Worm (Caenorhabditis elegans) whole organism, L2 larva: ENCODE data around the gene bud-31.

ENCODE experiments used
- C34F6.9 ChIP-seq: fragments of 150-350 bp; optimal IDR thresholded peaks from 2 replicates; lab custom pipeline; 2014; ENCODE audit warnings: missing biosample characterization, missing genetic modification characterization
- F13H6.1 ChIP-seq: sonication (generic microtip); optimal IDR thresholded peaks from 2 replicates; lab custom pipeline; 2016; ENCODE audit warnings: missing genetic modification characterization, missing compliant biosample characterization
- ZK546.5 ChIP-seq: sonication (generic microtip); optimal IDR thresholded peaks from 2 replicates; lab custom pipeline; 2017; ENCODE audit warnings: missing biosample characterization, missing genetic modification characterization
- alr-1 ChIP-seq: fragments of 150-350 bp; optimal IDR thresholded peaks from 2 replicates; lab custom pipeline; 2014; ENCODE audit warnings: missing biosample characterization, missing genetic modification characterization
- aly-2 ChIP-seq: fragments of 150-350 bp; optimal IDR thresholded peaks from 2 replicates; lab custom pipeline; 2014; ENCODE audit warnings: missing biosample characterization, missing genetic modification characterization
- ama-1 ChIP-seq: fragments of 150-350 bp; optimal IDR thresholded peaks from 2 replicates; lab custom pipeline; 2018; ENCODE audit warnings: inconsistent platforms
- blmp-1 ChIP-seq: sonication (generic microtip); optimal IDR thresholded peaks from 2 replicates; lab custom pipeline; 2017; ENCODE audit warnings: missing genetic modification characterization, mild to moderate bottlenecking, missing compliant biosample characterization, antibody characterized with exemption, moderate library complexity; ENCODE audit not compliant: insufficient read depth
- ceh-82 ChIP-seq: fragments of 150-350 bp; optimal IDR thresholded peaks from 2 replicates; lab custom pipeline; 2014; ENCODE audit warnings: missing biosample characterization, missing genetic modification characterization
- crh-2 ChIP-seq: sonication (generic microtip); optimal IDR thresholded peaks from 2 replicates; lab custom pipeline; 2017; ENCODE audit warnings: missing biosample characterization, missing genetic modification characterization
- dmd-4 ChIP-seq: sonication (generic microtip); optimal IDR thresholded peaks from 2 replicates; lab custom pipeline; 2017; ENCODE audit warnings: missing biosample characterization, missing genetic modification characterization
- elt-1 ChIP-seq: fragments of 150-350 bp; optimal IDR thresholded peaks from 2 replicates; lab custom pipeline; 2014; ENCODE audit warnings: missing biosample characterization, missing genetic modification characterization
- elt-3 ChIP-seq: sonication (generic microtip); optimal IDR thresholded peaks from 2 replicates; lab custom pipeline; 2017; ENCODE audit warnings: missing biosample characterization, missing genetic modification characterization
- fos-1 ChIP-seq: fragments of 150-350 bp; optimal IDR thresholded peaks from 2 replicates; lab custom pipeline; 2014; ENCODE audit warnings: missing biosample characterization, missing genetic modification characterization
- gmeb-1 ChIP-seq: fragments of 150-350 bp; optimal IDR thresholded peaks from 2 replicates; lab custom pipeline; 2014; ENCODE audit warnings: missing biosample characterization, missing genetic modification characterization
- lin-11 ChIP-seq: fragments of 150-350 bp; sonication (generic microtip); optimal IDR thresholded peaks from 2 replicates; lab custom pipeline; 2014; ENCODE audit warnings: missing biosample characterization, missing genetic modification characterization, inconsistent platforms, mixed read lengths
- lin-13 ChIP-seq: fragments of 150-350 bp; optimal IDR thresholded peaks from 2 replicates; lab custom pipeline; 2014; ENCODE audit warnings: missing biosample characterization, missing genetic modification reagents, missing genetic modification characterization
- lin-39 ChIP-seq: fragments of 150-350 bp; optimal IDR thresholded peaks from 2 replicates; lab custom pipeline; 2014; ENCODE audit warnings: missing biosample characterization, missing genetic modification reagents, missing genetic modification characterization
- lsy-2 ChIP-seq, 2 experiments: fragments of 150-350 bp in 1 of 2; sonication (generic microtip) in 1 of 2; optimal IDR thresholded peaks; 2 replicates each; lab custom pipeline; 2014 to 2017; ENCODE audit warnings: missing biosample characterization in 2 of 2, missing genetic modification characterization in 2 of 2
- mab-5 ChIP-seq: fragments of 150-350 bp; optimal IDR thresholded peaks from 2 replicates; lab custom pipeline; 2014; ENCODE audit warnings: missing biosample characterization, missing genetic modification characterization
- mbf-1 ChIP-seq: sonication (generic microtip); optimal IDR thresholded peaks from 2 replicates; lab custom pipeline; 2017; ENCODE audit warnings: missing biosample characterization, missing genetic modification characterization
- mdl-1 ChIP-seq, 2 experiments: fragments of 150-350 bp in 1 of 2; sonication (generic microtip) in 1 of 2; optimal IDR thresholded peaks; 2 replicates each; lab custom pipeline; 2017; ENCODE audit warnings: missing biosample characterization in 2 of 2, missing genetic modification characterization in 2 of 2
- nhr-10 ChIP-seq: sonication (generic microtip); optimal IDR thresholded peaks from 2 replicates; lab custom pipeline; 2017; ENCODE audit warnings: missing biosample characterization, missing genetic modification characterization
- nhr-129 ChIP-seq: fragments of 150-350 bp; optimal IDR thresholded peaks from 2 replicates; lab custom pipeline; 2014; ENCODE audit warnings: missing biosample characterization, missing genetic modification characterization
- nhr-21 ChIP-seq: fragments of 150-350 bp; optimal IDR thresholded peaks from 2 replicates; lab custom pipeline; 2014; ENCODE audit warnings: missing biosample characterization, missing genetic modification characterization
- nhr-23 ChIP-seq: fragments of 150-350 bp; optimal IDR thresholded peaks from 2 replicates; lab custom pipeline; 2014; ENCODE audit warnings: missing biosample characterization, missing genetic modification reagents, missing genetic modification characterization
- nhr-237 ChIP-seq: fragments of 150-350 bp; optimal IDR thresholded peaks from 2 replicates; lab custom pipeline; 2014; ENCODE audit warnings: missing biosample characterization, missing genetic modification characterization
- nhr-25 ChIP-seq: fragments of 150-350 bp; sonication (generic microtip); optimal IDR thresholded peaks from 3 replicates; lab custom pipeline; 2014; ENCODE audit warnings: missing biosample characterization, missing genetic modification characterization
- nhr-6 ChIP-seq: fragments of 150-350 bp; optimal IDR thresholded peaks from 2 replicates; lab custom pipeline; 2014; ENCODE audit warnings: missing biosample characterization, missing genetic modification characterization
- nhr-77 ChIP-seq: fragments of 150-350 bp; optimal IDR thresholded peaks from 2 replicates; lab custom pipeline; 2014; ENCODE audit warnings: missing biosample characterization, missing genetic modification characterization
- peb-1 ChIP-seq: fragments of 150-350 bp; optimal IDR thresholded peaks from 2 replicates; lab custom pipeline; 2014; ENCODE audit warnings: missing biosample characterization, missing genetic modification characterization
- skn-1 ChIP-seq: sonication (generic microtip); optimal IDR thresholded peaks from 2 replicates; lab custom pipeline; 2017; ENCODE audit warnings: missing biosample characterization, missing genetic modification characterization
- sma-3 ChIP-seq: sonication (generic microtip); optimal IDR thresholded peaks from 2 replicates; lab custom pipeline; 2016; ENCODE audit warnings: missing genetic modification reagents, missing genetic modification characterization, missing compliant biosample characterization
- sma-9 ChIP-seq, 2 experiments: fragments of 150-350 bp in 1 of 2; sonication (generic microtip) in 1 of 2; optimal IDR thresholded peaks; 2 replicates each; lab custom pipeline; 2014 to 2016; ENCODE audit warnings: missing genetic modification characterization in 2 of 2, mild to moderate bottlenecking in 1 of 2, missing biosample characterization in 1 of 2, missing compliant biosample characterization in 1 of 2, missing genetic modification reagents in 1 of 2, moderate library complexity in 1 of 2
- snpc-4 ChIP-seq: fragments of 150-350 bp; optimal IDR thresholded peaks from 2 replicates; lab custom pipeline; 2014; ENCODE audit warnings: missing biosample characterization, missing genetic modification characterization
- unc-62 ChIP-seq: fragments of 150-350 bp; optimal IDR thresholded peaks from 2 replicates; lab custom pipeline; 2014; ENCODE audit warnings: missing biosample characterization, missing genetic modification reagents, missing genetic modification characterization
- zag-1 ChIP-seq: fragments of 150-350 bp; optimal IDR thresholded peaks from 2 replicates; lab custom pipeline; 2014; ENCODE audit warnings: missing biosample characterization, missing genetic modification characterization
- ztf-1 ChIP-seq: fragments of 200-800 bp; sonication (Bioruptor generic); conservative IDR thresholded peaks from 2 replicates; pipeline ENCODE4 v1.3.6; 2022; ENCODE audit warnings: missing genetic modification characterization, missing compliant biosample characterization
- ztf-4 ChIP-seq: fragments of 150-350 bp; optimal IDR thresholded peaks from 2 replicates; lab custom pipeline; 2014; ENCODE audit warnings: missing biosample characterization, missing genetic modification characterization

The bud-31 gene

DNA sequence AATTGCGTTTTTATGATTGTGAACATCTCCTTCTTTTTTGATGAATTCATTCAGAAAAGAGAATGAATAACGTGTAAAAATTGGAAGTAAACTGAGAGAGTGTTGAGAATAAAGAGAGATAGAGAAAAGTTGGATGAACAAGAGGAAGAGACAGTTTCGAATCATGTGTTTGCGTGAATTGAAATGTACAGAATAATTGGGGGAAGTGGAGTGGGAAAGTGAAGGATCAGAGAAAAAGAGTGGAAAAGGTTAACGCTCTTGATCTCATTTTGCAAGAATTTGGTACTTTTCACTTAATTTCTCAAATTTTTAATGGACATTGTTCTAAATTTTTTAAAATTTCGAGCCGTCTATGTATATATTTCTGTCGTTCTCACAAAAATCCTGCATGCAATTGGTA lies 37.0 kb upstream of the bud-31 start:
- TF ChIP-seq crh-2 (tag; lab: Kevin White, UChicago): no peak
- TF ChIP-seq nhr-129 (tag; lab: Kevin White, UChicago): peak; percentile 19

DNA sequence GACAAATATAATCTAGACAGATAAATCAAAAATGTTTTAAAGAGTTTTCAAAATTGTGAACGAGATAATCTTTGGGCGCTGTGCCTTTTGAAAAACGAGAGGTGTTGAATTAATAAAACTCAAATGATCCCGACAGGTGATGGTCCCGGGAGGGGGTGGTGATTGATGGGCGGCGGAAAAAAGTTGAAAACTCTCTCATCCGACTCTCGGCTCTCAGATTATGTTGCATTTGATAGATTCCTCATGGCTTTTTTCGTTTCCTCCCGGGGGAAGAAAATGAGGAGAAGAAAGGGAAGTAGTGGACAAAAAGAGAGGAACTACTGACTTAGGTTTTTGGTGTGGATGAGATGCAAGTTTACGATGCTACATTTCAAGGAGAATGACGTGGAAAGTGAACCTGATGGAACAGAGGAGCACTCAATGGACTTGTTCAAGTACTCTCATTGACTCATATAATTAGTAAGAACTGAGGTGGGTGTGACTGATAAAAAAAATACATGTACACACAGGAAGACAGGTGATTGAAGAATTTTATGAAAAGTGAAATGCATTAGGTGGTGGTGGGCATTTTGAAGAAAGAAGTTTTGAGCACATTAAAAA lies 35.1 kb upstream of the bud-31 start:
- TF ChIP-seq zag-1 (peak; percentile 40), lin-39 (tag; lab: Kevin White, UChicago) (no peak), lsy-2 (tag; optimal IDR thresholded peaks at IDR 0.05; lab: Kevin White, UChicago) (peak in 1 of 2 experiments; percentile 44), ztf-1 (GFP tag; lab: Robert Waterston, UW) (no peak), aly-2 (no peak), F13H6.1 (tag; lab: Kevin White, UChicago) (no peak), nhr-77 (tag; lab: Kevin White, UChicago) (no peak), sma-9 (GFP tag; optimal IDR thresholded peaks at IDR 0.05; lab: Kevin White, UChicago) (no peak), sma-9 (tag; optimal IDR thresholded peaks at IDR 0.05; lab: Kevin White, UChicago) (no peak), C34F6.9 (tag; lab: Kevin White, UChicago) (peak; percentile 8), mab-5 (tag; lab: Kevin White, UChicago) (peak; percentile 45)

DNA sequence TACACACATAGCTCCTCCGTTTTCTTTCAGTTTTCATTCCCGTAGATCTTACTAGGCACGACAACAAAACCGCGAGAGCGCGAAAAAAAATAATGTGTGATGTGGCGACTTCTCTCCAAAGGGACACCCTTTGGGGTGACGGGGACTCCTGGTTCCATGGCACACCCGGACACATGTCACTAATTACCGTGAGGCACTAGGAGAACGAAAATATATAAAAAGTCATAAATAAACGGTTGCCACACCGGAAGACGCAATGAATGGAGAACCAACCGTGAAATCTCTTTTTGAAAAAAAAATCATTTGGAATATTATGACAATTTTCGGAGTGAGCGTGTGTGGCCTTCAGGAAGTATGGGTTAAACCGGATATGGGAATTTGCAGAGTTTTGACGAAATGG lies 34.1 kb upstream of the bud-31 start:
- TF ChIP-seq ztf-4 (tag; lab: Kevin White, UChicago) (no peak), alr-1 (no peak), ZK546.5 (tag; lab: Kevin White, UChicago) (no peak), unc-62 (GFP tag; lab: Kevin White, UChicago) (no peak), lin-13 (no peak), elt-3 (tag; lab: Kevin White, UChicago) (no peak), ztf-1 (GFP tag; lab: Robert Waterston, UW) (no peak), elt-1 (tag; lab: Kevin White, UChicago) (no peak), peb-1 (tag; lab: Kevin White, UChicago) (no peak), mdl-1 (tag; optimal IDR thresholded peaks at IDR 0.05; lab: Kevin White, UChicago) (no peak), nhr-129 (tag; lab: Kevin White, UChicago) (no peak), ceh-82 (tag; lab: Kevin White, UChicago) (no peak), gmeb-1 (no peak)
- TF ChIP-seq, all 48 proteins: peak for 0

- no peak for TF ChIP-seq nhr-10
- TF ChIP-seq, all 48 proteins: peak for 0
Measured at ce11 chrIII:9727439-9727838, 31.1 kb upstream of the bud-31 start, which contains the start of gene C07A9.12. TSS of gene C07A9.12 (minus strand) at chrIII:9727539.

DNA sequence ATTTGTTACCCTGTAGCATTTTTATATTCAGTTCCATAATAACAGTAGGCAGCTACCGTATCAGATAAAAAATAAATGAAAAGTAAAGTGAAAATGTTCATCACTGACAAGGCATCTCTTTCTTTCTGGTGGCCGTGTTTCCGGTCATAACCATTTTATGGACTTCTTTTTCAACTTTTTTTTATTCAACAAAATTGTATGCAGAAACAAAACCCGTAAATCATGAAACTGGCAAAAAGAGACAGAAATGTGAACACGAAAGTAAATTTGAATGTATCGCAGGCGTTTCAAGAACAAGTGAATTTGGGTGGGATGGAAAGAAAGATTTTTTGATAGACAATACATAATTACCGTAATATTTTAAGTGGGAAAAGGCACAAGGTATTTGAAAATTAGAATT lies 28.8 kb upstream of the bud-31 start, which contains the start of gene clec-162:
TSS of gene clec-162 (minus strand) at position 101 of the 400 bp plus-strand sequence.
- TF ChIP-seq nhr-10 (no peak), F13H6.1 (tag; lab: Kevin White, UChicago) (no peak), lin-11 (tag; lab: Kevin White, UChicago) (no peak), snpc-4 (no peak), nhr-77 (tag; lab: Kevin White, UChicago) (no peak), blmp-1 (tag; lab: Kevin White, UChicago) (no peak), ama-1 (lab: Kevin White, UChicago) (no peak), nhr-237 (tag; lab: Kevin White, UChicago) (no peak), nhr-25 (tag; lab: Kevin White, UChicago) (no peak), unc-62 (GFP tag; lab: Kevin White, UChicago) (no peak)
- TF ChIP-seq, all 48 proteins: peak for 0

ce11 chrIII:9721991-9722390 lies 25.7 kb upstream of the bud-31 start:
- peak; percentile 60 for TF ChIP-seq crh-2 (tag; lab: Kevin White, UChicago)
- no peak for TF ChIP-seq mdl-1 (tag; optimal IDR thresholded peaks at IDR 0.05; lab: Kevin White, UChicago)
- TF ChIP-seq nhr-6 (tag; lab: Kevin White, UChicago): no peak
- no peak for TF ChIP-seq nhr-10
- TF ChIP-seq dmd-4 (tag; lab: Kevin White, UChicago): no peak
- TF ChIP-seq fos-1 (tag; lab: Kevin White, UChicago): peak; percentile 86
- TF ChIP-seq skn-1: no peak
- TF ChIP-seq lin-39 (tag; lab: Kevin White, UChicago): no peak
- TF ChIP-seq nhr-23: no peak
- no peak for TF ChIP-seq elt-1 (tag; lab: Kevin White, UChicago)
- peak; percentile 23 for TF ChIP-seq F13H6.1 (tag; lab: Kevin White, UChicago)
- no peak for TF ChIP-seq nhr-21 (tag; lab: Kevin White, UChicago)
- TF ChIP-seq mab-5 (tag; lab: Kevin White, UChicago): no peak
- TF ChIP-seq gmeb-1: peak; percentile 6
- TF ChIP-seq lin-13: no peak
- no peak for TF ChIP-seq ceh-82 (tag; lab: Kevin White, UChicago)
- no peak for TF ChIP-seq zag-1
- peak; percentile 71 for TF ChIP-seq sma-9 (GFP tag; optimal IDR thresholded peaks at IDR 0.05; lab: Kevin White, UChicago)
- no peak for TF ChIP-seq sma-9 (tag; optimal IDR thresholded peaks at IDR 0.05; lab: Kevin White, UChicago)
- TF ChIP-seq mbf-1 (tag; lab: Kevin White, UChicago): no peak
- no peak for TF ChIP-seq ZK546.5 (tag; lab: Kevin White, UChicago)
- no peak for TF ChIP-seq peb-1 (tag; lab: Kevin White, UChicago)
- no peak for TF ChIP-seq unc-62 (GFP tag; lab: Kevin White, UChicago)
- TF ChIP-seq sma-3 (GFP tag; lab: Kevin White, UChicago): no peak
